Worm (Caenorhabditis elegans): ENCODE results near the gene F12A10.8.

F12A10.8 gene

ce11 chrII:5511417-5512353 lies 10.8 kb upstream of the F12A10.8 start (continued):
- TF ChIP-seq C04F5.9 (tag; optimal IDR thresholded peaks at IDR 0.05) (peak; percentile 40), nhr-20 (tag; optimal IDR thresholded peaks at IDR 0.05) (no peak), nhr-12 (tag; optimal IDR thresholded peaks at IDR 0.05) (no peak), C16A3.4 (tag; optimal IDR thresholded peaks at IDR 0.05) (no peak), lir-3 (tag; optimal IDR thresholded peaks at IDR 0.05; ENCODE audit: poor library complexity) (peak; percentile 54), jun-1 (tag; optimal IDR thresholded peaks at IDR 0.05) (no peak), ztf-11 (tag; optimal IDR thresholded peaks at IDR 0.05) (peak in 1 of 2 experiments; percentile 35), ceh-88 (GFP tag; IDR thresholded peaks at IDR 0.05) (peak; percentile 37; the same call in 1 of the 2 replicates), fkh-4 (tag; optimal IDR thresholded peaks at IDR 0.05; ENCODE audit: borderline replicate concordance) (peak; percentile 53), unc-30 (tag; optimal IDR thresholded peaks at IDR 0.05) (no peak), nhr-90 (tag; optimal IDR thresholded peaks at IDR 0.05; ENCODE audit: poor library complexity) (no peak), alr-1 (tag; optimal IDR thresholded peaks at IDR 0.05; ENCODE audit: borderline replicate concordance) (no peak), elt-3 (tag; optimal IDR thresholded peaks at IDR 0.05) (no peak), tlp-1 (tag; optimal IDR thresholded peaks at IDR 0.05) (no peak), zag-1 (tag; optimal IDR thresholded peaks at IDR 0.05) (no peak), xbp-1 (tag; optimal IDR thresholded peaks at IDR 0.05) (peak; percentile 1), snu-23 (GFP tag; optimal IDR thresholded peaks at IDR 0.05) (peak; percentile 17), hlh-4 (tag; optimal IDR thresholded peaks at IDR 0.05) (no peak), efl-3 (GFP tag; optimal IDR thresholded peaks at IDR 0.05) (no peak), lin-14 (GFP tag; optimal IDR thresholded peaks at IDR 0.05) (peak; percentile 71), F16B12.6 (tag; optimal IDR thresholded peaks at IDR 0.05) (no peak), fkh-8 (tag; optimal IDR thresholded peaks at IDR 0.05) (peak; percentile 39), fos-1 (tag; optimal IDR thresholded peaks at IDR 0.05) (no peak), hlh-17 (GFP tag; optimal IDR thresholded peaks at IDR 0.05; ENCODE audit: borderline replicate concordance) (no peak), lin-13 (GFP tag; optimal IDR thresholded peaks at IDR 0.05) (no peak), unc-130 (tag; optimal IDR thresholded peaks at IDR 0.05) (no peak), snpc-4 (tag; optimal IDR thresholded peaks at IDR 0.05) (no peak), lsy-2 (tag; optimal IDR thresholded peaks at IDR 0.05) (peak in 1 of 2 experiments; percentile 48), mab-9 (GFP tag; IDR thresholded peaks at IDR 0.05) (no peak), zip-4 (GFP tag; optimal IDR thresholded peaks at IDR 0.05) (no peak), nhr-19 (GFP tag; conservative IDR thresholded peaks at IDR 0.05) (no peak; the same call in 1 of the 2 replicates), pag-3 (tag; optimal IDR thresholded peaks at IDR 0.05; ENCODE audit: borderline replicate concordance, insufficient read depth) (no peak), ceh-63 (GFP tag; optimal IDR thresholded peaks at IDR 0.05) (no peak), pqm-1 (tag; optimal IDR thresholded peaks at IDR 0.05) (no peak), irx-1 (tag; optimal IDR thresholded peaks at IDR 0.05) (peak; percentile 71), pax-3 (tag; optimal IDR thresholded peaks at IDR 0.05) (no peak), egl-13 (tag; optimal IDR thresholded peaks at IDR 0.05) (peak; percentile 52), ama-1 (optimal IDR thresholded peaks at IDR 0.05) (no peak), aly-2 (tag; optimal IDR thresholded peaks at IDR 0.05) (no peak), nhr-77 (tag; optimal IDR thresholded peaks at IDR 0.05) (no peak), mef-2 (tag; optimal IDR thresholded peaks at IDR 0.05) (no peak), ztf-4 (tag; optimal IDR thresholded peaks at IDR 0.05) (no peak), nhr-11 (tag; optimal IDR thresholded peaks at IDR 0.05) (no peak), nhr-76 (tag; optimal IDR thresholded peaks at IDR 0.05) (no peak), nhr-85 (tag) (peak; percentile 78), grh-1 (GFP tag; IDR thresholded peaks at IDR 0.05) (no peak), nhr-71 (tag; optimal IDR thresholded peaks at IDR 0.05) (peak; percentile 58), sup-37 (GFP tag; optimal IDR thresholded peaks at IDR 0.05) (no peak), egl-27 (tag; optimal IDR thresholded peaks at IDR 0.05) (no peak), sox-4 (tag; optimal IDR thresholded peaks at IDR 0.05) (no peak), blmp-1 (tag; optimal IDR thresholded peaks at IDR 0.05) (no peak)
